Worm (Caenorhabditis elegans) whole organism, late embryonic: Measurements from ENCODE around the gene C44H4.4.

Experiments
- ets-4 ChIP-seq: sonication (generic microtip); optimal IDR thresholded peaks from 2 replicates; lab custom pipeline; 2016; ENCODE audit warnings: missing genetic modification characterization, missing compliant biosample characterization
- nfya-1 ChIP-seq: sonication (generic microtip); optimal IDR thresholded peaks from 2 replicates; lab custom pipeline; 2017; ENCODE audit warnings: missing genetic modification characterization, mild to moderate bottlenecking, missing compliant biosample characterization, antibody characterized with exemption, moderate library complexity
- npax-4 ChIP-seq: sonication (generic microtip); optimal IDR thresholded peaks from 2 replicates; lab custom pipeline; 2016; ENCODE audit warnings: missing genetic modification characterization, missing compliant biosample characterization
- pag-3 ChIP-seq: sonication (generic microtip); optimal IDR thresholded peaks from 2 replicates; lab custom pipeline; 2016; ENCODE audit warnings: missing compliant biosample characterization, missing genetic modification characterization, borderline replicate concordance
- pqm-1 ChIP-seq: sonication (generic microtip); optimal IDR thresholded peaks from 2 replicates; lab custom pipeline; 2016; ENCODE audit warnings: missing genetic modification characterization, missing compliant biosample characterization
- tbx-2 ChIP-seq: sonication (generic microtip); optimal IDR thresholded peaks from 2 replicates; lab custom pipeline; 2016; ENCODE audit warnings: missing genetic modification characterization, missing compliant biosample characterization

- peak; percentile 19 for TF ChIP-seq nfya-1 (tag; lab: Kevin White, UChicago)
- TF ChIP-seq npax-4 (tag; lab: Kevin White, UChicago): no peak
- no peak for TF ChIP-seq tbx-2
- no peak for TF ChIP-seq pag-3 (tag; lab: Kevin White, UChicago)
- TF ChIP-seq ets-4 (tag; lab: Kevin White, UChicago): no peak
- TF ChIP-seq pqm-1 (tag; lab: Kevin White, UChicago): no peak
Observed at ce11 chrX:14636712-14637111, 47.8 kb upstream of the C44H4.4 start.
